Fruit fly (Drosophila melanogaster) S2 (cell line): Measurements from ENCODE around the gene Ilp8.

Experiments
- CG8478 ChIP-seq: fragments of >200 bp; optimal IDR thresholded peaks from 2 replicates; lab custom pipeline; 2018
- CTCF ChIP-seq, 2 experiments: fragments of >200 bp; optimal IDR thresholded peaks; 2 replicates each; lab custom pipeline; 2018

DNA sequence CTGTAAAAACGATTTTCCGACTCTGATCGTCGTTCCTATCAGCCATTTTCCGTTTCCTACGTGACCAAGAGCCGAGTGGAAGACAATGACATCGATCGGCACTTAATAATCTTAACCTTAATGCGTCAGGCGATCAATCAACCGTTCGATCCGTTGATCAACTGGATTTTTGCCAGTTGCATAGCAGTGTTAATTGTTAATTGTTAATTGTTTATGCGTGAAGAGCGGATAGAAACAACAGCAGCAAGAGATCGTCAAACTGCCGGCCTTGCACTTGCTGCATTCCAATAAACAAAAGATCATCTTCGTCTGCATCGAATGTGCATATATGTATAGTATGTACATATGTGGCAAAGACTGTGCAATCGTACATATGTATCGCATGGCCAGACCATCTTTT lies 43.4 kb downstream of the Ilp8 start:
- TF ChIP-seq CTCF (optimal IDR thresholded peaks at IDR 0.05; lab: Kevin White, UChicago) (no peak), CG8478 (no peak)
